Worm (Caenorhabditis elegans) whole organism, L4 larva: ENCODE results near the gene F54D12.10.

Source experiments
- D1046.2 ChIP-seq: fragments of 200-800 bp; sonication (Bioruptor generic); IDR thresholded peaks from 2 replicates; pipeline ENCODE4 v1.3.6; 2022; ENCODE audit warnings: missing genetic modification characterization, missing compliant biosample characterization
- F10B5.3 ChIP-seq: sonication (generic microtip); optimal IDR thresholded peaks from 2 replicates; lab custom pipeline; 2016; ENCODE audit warnings: mild to moderate bottlenecking, missing genetic modification characterization, missing compliant biosample characterization
- F26F4.8 ChIP-seq: fragments of 200-800 bp; sonication (Bioruptor generic); conservative IDR thresholded peaks from 2 replicates; pipeline ENCODE4 v1.3.6; 2022; ENCODE audit warnings: missing genetic modification characterization, missing compliant biosample characterization
- Y105C5A.15 ChIP-seq: fragments of 200-800 bp; sonication (Bioruptor generic); IDR thresholded peaks from 2 replicates; pipeline ENCODE4 v1.3.6; 2022; ENCODE audit warnings: missing genetic modification characterization, missing compliant biosample characterization
- Y5F2A.4 ChIP-seq: fragments of 200-800 bp; sonication (Bioruptor generic); optimal IDR thresholded peaks from 2 replicates; lab custom pipeline; 2018; ENCODE audit warnings: mild to moderate bottlenecking, missing genetic modification characterization, missing compliant biosample characterization
- ZK546.5 ChIP-seq, 2 experiments: sonication (generic microtip); optimal IDR thresholded peaks; 2 replicates each; lab custom pipeline; 2017; ENCODE audit warnings: missing biosample characterization in 2 of 2, missing genetic modification characterization in 2 of 2
- aha-1 ChIP-seq: fragments of 150-350 bp; peaks from one replicate; lab custom pipeline; 2014; ENCODE audit warnings: missing biosample characterization, missing genetic modification characterization
- aly-2 ChIP-seq: sonication (generic microtip); optimal IDR thresholded peaks from 2 replicates; lab custom pipeline; 2018; ENCODE audit warnings: missing biosample characterization, missing genetic modification characterization
- ama-1 ChIP-seq: fragments of 150-350 bp; optimal IDR thresholded peaks from 2 replicates; lab custom pipeline; 2014; ENCODE audit warnings: inconsistent platforms, mixed read lengths
- ceh-28 ChIP-seq: fragments of 150-350 bp; optimal IDR thresholded peaks from 2 replicates; lab custom pipeline; 2014; ENCODE audit warnings: missing biosample characterization, missing genetic modification reagents, missing genetic modification characterization
- ceh-62 ChIP-seq: sonication (generic microtip); optimal IDR thresholded peaks from 2 replicates; lab custom pipeline; 2017; ENCODE audit warnings: missing biosample characterization, missing genetic modification characterization
- daf-8 ChIP-seq: fragments of 200-800 bp; sonication (Bioruptor generic); IDR thresholded peaks from 2 replicates; pipeline ENCODE4 v1.3.6; 2022; ENCODE audit warnings: missing genetic modification characterization, missing compliant biosample characterization
- dmd-8 ChIP-seq: fragments of 200-800 bp; sonication (Bioruptor generic); IDR thresholded peaks from 2 replicates; pipeline ENCODE4 v1.3.6; 2022; ENCODE audit warnings: missing genetic modification characterization, missing compliant biosample characterization
- dmd-9 ChIP-seq: fragments of 200-800 bp; sonication (Bioruptor generic); IDR thresholded peaks from 2 replicates; pipeline ENCODE4 v1.3.6; 2022; ENCODE audit warnings: missing genetic modification reagents, missing genetic modification characterization, missing compliant biosample characterization
- duxl-1 ChIP-seq: sonication (generic microtip); optimal IDR thresholded peaks from 2 replicates; lab custom pipeline; 2016; ENCODE audit warnings: mild to moderate bottlenecking, missing genetic modification characterization, moderate library complexity, missing compliant biosample characterization; ENCODE audit not compliant: poor library complexity
- dve-1 ChIP-seq: sonication (generic microtip); optimal IDR thresholded peaks from 2 replicates; lab custom pipeline; 2017; ENCODE audit warnings: antibody characterized with exemption, mild to moderate bottlenecking, missing genetic modification characterization, missing compliant biosample characterization; ENCODE audit not compliant: insufficient read depth
- hlh-11 ChIP-seq: fragments of 200-800 bp; sonication (Bioruptor generic); optimal IDR thresholded peaks from 2 replicates; lab custom pipeline; 2018; ENCODE audit warnings: mild to moderate bottlenecking, missing genetic modification characterization, missing compliant biosample characterization
- hmg-1.1 ChIP-seq: fragments of 200-800 bp; sonication (Bioruptor generic); IDR thresholded peaks from 2 replicates; pipeline ENCODE4 v1.3.6; 2022; ENCODE audit warnings: missing genetic modification reagents, missing genetic modification characterization, missing compliant biosample characterization
- lim-7 ChIP-seq: fragments of 200-800 bp; sonication (Bioruptor generic); IDR thresholded peaks from 2 replicates; pipeline ENCODE4 v1.3.6; 2022; ENCODE audit warnings: missing genetic modification characterization, missing compliant biosample characterization
- lin-15B ChIP-seq: fragments of 150-350 bp; sonication (generic microtip); optimal IDR thresholded peaks from 3 replicates; lab custom pipeline; 2014; ENCODE audit warnings: missing biosample characterization, missing genetic modification characterization
- lin-29 ChIP-seq: fragments of 200-800 bp; sonication (Bioruptor generic); IDR thresholded peaks from 2 replicates; pipeline ENCODE4 v1.3.6; 2022; ENCODE audit warnings: missing genetic modification reagents, missing genetic modification characterization, missing compliant biosample characterization
- madf-5 ChIP-seq, 2 experiments: fragments of 200-800 bp; sonication (Bioruptor generic); IDR thresholded peaks; 2 replicates each; pipeline ENCODE4 v1.3.6; 2022; ENCODE audit warnings: missing compliant biosample characterization in 2 of 2, missing genetic modification characterization in 2 of 2
- mdl-1 ChIP-seq, 2 experiments: fragments of 150-350 bp in 1 of 2; sonication (generic microtip) in 1 of 2; optimal IDR thresholded peaks; 2 replicates each; lab custom pipeline; 2014 to 2017; ENCODE audit warnings: missing biosample characterization in 2 of 2, missing genetic modification characterization in 2 of 2
- mes-2 ChIP-seq: sonication (generic microtip); optimal IDR thresholded peaks from 2 replicates; lab custom pipeline; 2016; ENCODE audit warnings: missing genotype, mild to moderate bottlenecking, missing genetic modification characterization, missing compliant biosample characterization; ENCODE audit not compliant: poor library complexity, severe bottlenecking
- nhr-25 ChIP-seq: sonication (generic microtip); optimal IDR thresholded peaks from 2 replicates; lab custom pipeline; 2017; ENCODE audit warnings: missing genetic modification characterization, mild to moderate bottlenecking, missing compliant biosample characterization, antibody characterized with exemption, moderate library complexity, borderline replicate concordance; ENCODE audit not compliant: insufficient read depth
- nhr-28 ChIP-seq: fragments of 150-350 bp; optimal IDR thresholded peaks from 2 replicates; lab custom pipeline; 2014; ENCODE audit warnings: missing biosample characterization, missing genetic modification characterization
- nhr-41 ChIP-seq: fragments of 200-800 bp; sonication (Bioruptor generic); IDR thresholded peaks from 2 replicates; pipeline ENCODE4 v1.3.6; 2022; ENCODE audit warnings: missing genetic modification reagents, missing genetic modification characterization, missing compliant biosample characterization
- set-16 ChIP-seq: fragments of 200-800 bp; sonication (Bioruptor generic); IDR thresholded peaks from 2 replicates; pipeline ENCODE4 v1.3.6; 2022; ENCODE audit warnings: missing genetic modification reagents, missing genetic modification characterization, missing compliant biosample characterization
- spr-1 ChIP-seq: sonication (generic microtip); optimal IDR thresholded peaks from 2 replicates; lab custom pipeline; 2016; ENCODE audit warnings: mild to moderate bottlenecking, missing genetic modification characterization, missing compliant biosample characterization
- spr-3 ChIP-seq: fragments of 200-800 bp; sonication (Bioruptor generic); optimal IDR thresholded peaks from 2 replicates; lab custom pipeline; 2018; ENCODE audit warnings: mild to moderate bottlenecking, missing genetic modification characterization, missing compliant biosample characterization
- tra-1 ChIP-seq: fragments of 200-800 bp; sonication (Bioruptor generic); IDR thresholded peaks from 2 replicates; pipeline ENCODE4 v1.3.6; 2022; ENCODE audit warnings: missing genetic modification reagents, missing genetic modification characterization, missing compliant biosample characterization
- unc-130 ChIP-seq: sonication (generic microtip); optimal IDR thresholded peaks from 2 replicates; lab custom pipeline; 2016; ENCODE audit warnings: missing genetic modification reagents, missing genetic modification characterization, missing compliant biosample characterization
- unc-39 ChIP-seq: sonication (generic microtip); optimal IDR thresholded peaks from 2 replicates; lab custom pipeline; 2017; ENCODE audit warnings: missing biosample characterization, missing genetic modification characterization
- unc-62 ChIP-seq, 3 experiments: fragments of 150-350 bp in 1 of 3; sonication (generic microtip); optimal IDR thresholded peaks in 2 of 3; peaks in 1 of 3; 1 replicate in 1 of 3; 2 replicates in 2 of 3; lab custom pipeline; 2014 to 2017; ENCODE audit warnings: missing biosample characterization in 3 of 3, missing genetic modification characterization in 3 of 3, missing genetic modification reagents in 3 of 3, missing genotype in 1 of 3
- zfp-3 ChIP-seq: fragments of 200-800 bp; sonication (Bioruptor generic); conservative IDR thresholded peaks from 2 replicates; pipeline ENCODE4 v1.3.6; 2022; ENCODE audit warnings: missing genetic modification reagents, missing genetic modification characterization, missing compliant biosample characterization

Gene F54D12.10

ce11 chrII:1378259-1378658, at the start of gene F54D12.10:
F54D12.10 (minus strand) TSS chrII:1378359.
- TF ChIP-seq mes-2 (no peak), duxl-1 (tag; lab: Kevin White, UChicago) (no peak), daf-8 (GFP tag; lab: Robert Waterston, UW) (no peak), unc-39 (tag; lab: Kevin White, UChicago) (no peak), D1046.2 (no peak), hlh-11 (tag; lab: Kevin White, UChicago) (no peak), aha-1 (no peak), zfp-3 (GFP tag; lab: Robert Waterston, UW) (no peak), lin-29 (GFP tag; lab: Robert Waterston, UW) (no peak), Y5F2A.4 (GFP tag; lab: Kevin White, UChicago) (no peak), nhr-28 (tag; lab: Kevin White, UChicago) (no peak), nhr-41 (GFP tag; lab: Robert Waterston, UW) (no peak), dmd-9 (GFP tag; lab: Robert Waterston, UW) (no peak), ceh-62 (tag; lab: Kevin White, UChicago) (no peak)

DNA sequence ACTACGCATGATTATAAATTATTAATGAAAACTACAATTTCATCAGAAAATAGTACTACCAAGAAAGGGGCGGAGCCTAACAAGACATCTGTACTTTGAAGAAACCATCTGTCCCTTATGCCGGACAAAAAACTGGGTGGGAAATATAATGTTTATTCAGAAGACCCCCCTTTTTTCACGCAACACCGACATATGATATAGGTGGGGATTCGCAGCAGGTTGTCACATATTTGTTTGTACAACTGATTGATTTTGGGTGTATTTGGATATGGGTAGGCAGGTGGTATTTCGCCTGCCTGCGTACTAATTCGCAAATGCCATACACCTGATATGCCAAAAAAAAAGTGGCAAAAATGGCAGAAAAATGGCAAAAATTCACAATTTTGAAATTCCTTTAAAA, 45.5 kb upstream of the F54D12.10 start, which contains the start of gene Y51H7C.10:
Gene Y51H7C.10 (minus strand): TSS at position 101 of the 400 bp plus-strand sequence.
- TF ChIP-seq hmg-1.1 (GFP tag; lab: Robert Waterston, UW) (no peak), unc-130 (GFP tag; lab: Kevin White, UChicago) (no peak), Y105C5A.15 (no peak), mdl-1 (tag; optimal IDR thresholded peaks at IDR 0.05; lab: Kevin White, UChicago) (no peak)
- TF ChIP-seq, all 104 proteins: peak for 0

DNA sequence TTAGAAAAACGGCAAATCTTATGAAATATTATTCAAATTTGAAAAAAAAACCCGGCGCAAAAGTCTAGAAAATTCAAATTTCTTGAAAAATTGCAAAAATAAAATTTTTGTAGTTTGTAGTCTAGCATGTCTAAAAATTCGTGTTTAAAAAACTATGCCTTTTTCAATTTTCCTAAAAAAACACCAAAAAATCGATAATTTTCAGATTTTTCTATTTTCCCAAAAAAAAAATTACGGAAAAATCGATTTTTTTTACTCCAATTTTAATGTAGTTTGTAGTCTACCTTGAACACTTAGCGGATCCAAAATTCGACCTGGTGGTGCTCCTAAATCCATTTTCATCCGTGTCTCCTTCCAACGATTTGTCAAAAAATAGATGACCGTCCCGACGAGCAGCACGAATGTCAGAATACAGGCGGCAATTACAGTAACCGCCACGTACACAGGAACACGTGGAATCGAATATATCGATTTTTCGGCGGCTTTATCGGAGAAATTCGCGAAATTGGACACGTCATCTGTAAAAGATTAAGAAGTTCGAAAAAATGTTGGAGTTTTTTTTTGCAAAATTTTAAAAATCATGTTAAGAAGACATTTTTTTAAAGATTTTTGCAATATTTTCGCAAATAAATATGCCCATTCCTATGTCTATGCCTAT, 42.8 kb upstream of the F54D12.10 start:
- TF ChIP-seq lim-7 (no peak), duxl-1 (tag; lab: Kevin White, UChicago) (no peak), set-16 (no peak), aha-1 (peak; percentile 94), unc-62 (GFP tag; optimal IDR thresholded peaks at IDR 0.05 in 1 of 2; lab: Kevin White, UChicago) (peak in 1 of 2 experiments; percentile 90), unc-62 (tag; optimal IDR thresholded peaks at IDR 0.05; lab: Kevin White, UChicago) (no peak)

- TF ChIP-seq spr-1 (tag; lab: Kevin White, UChicago): no peak
- TF ChIP-seq ceh-28 (tag; lab: Kevin White, UChicago): peak; percentile 68
- TF ChIP-seq, all 104 proteins: peak for 1
Measured at ce11 chrII:1419994-1420393, 41.8 kb upstream of the F54D12.10 start.

- TF ChIP-seq nhr-25 (tag; lab: Kevin White, UChicago) (no peak), tra-1 (GFP tag; lab: Robert Waterston, UW) (no peak), duxl-1 (tag; lab: Kevin White, UChicago) (no peak), ZK546.5 (tag; optimal IDR thresholded peaks at IDR 0.05; lab: Kevin White, UChicago) (no peak), lin-15B (no peak), dmd-8 (GFP tag; lab: Robert Waterston, UW) (no peak), dve-1 (no peak), F10B5.3 (tag; lab: Kevin White, UChicago) (no peak), unc-62 (GFP tag; optimal IDR thresholded peaks at IDR 0.05 in 1 of 2; lab: Kevin White, UChicago) (peak in 1 of 2 experiments; percentile 29), unc-62 (tag; optimal IDR thresholded peaks at IDR 0.05; lab: Kevin White, UChicago) (no peak), spr-3 (GFP tag; lab: Kevin White, UChicago) (no peak), set-16 (no peak), F26F4.8 (GFP tag; lab: Robert Waterston, UW) (no peak), aly-2 (tag; lab: Kevin White, UChicago) (no peak), madf-5 (GFP tag; IDR thresholded peaks at IDR 0.05; lab: Robert Waterston, UW) (no peak), ceh-28 (tag; lab: Kevin White, UChicago) (peak; percentile 95), ama-1 (lab: Kevin White, UChicago) (no peak)
Measured at ce11 chrII:1412359-1412907, 34.3 kb upstream of the F54D12.10 start, which contains the start of gene alkb-1. alkb-1 (plus strand) TSS chrII:1412409.
